Worm (Caenorhabditis elegans) whole organism, L4 larva: Measurements from ENCODE around the gene F36H9.1.

ENCODE experiments used
- fkh-10 ChIP-seq: fragments of 150-350 bp; optimal IDR thresholded peaks from 2 replicates; lab custom pipeline; 2014; ENCODE audit warnings: missing biosample characterization, missing genetic modification reagents, missing genetic modification characterization
- fos-1 ChIP-seq: fragments of 150-350 bp; optimal IDR thresholded peaks from 2 replicates; lab custom pipeline; 2014; ENCODE audit warnings: missing biosample characterization, missing genetic modification characterization
- nhr-42 ChIP-seq: fragments of 200-800 bp; sonication (Bioruptor generic); IDR thresholded peaks from 2 replicates; pipeline ENCODE4 v1.3.6; 2022; ENCODE audit warnings: missing genetic modification characterization, missing compliant biosample characterization
- tag-97 ChIP-seq: fragments of 200-800 bp; sonication (Bioruptor generic); IDR thresholded peaks from 2 replicates; pipeline ENCODE4 v1.3.6; 2022; ENCODE audit warnings: missing genetic modification characterization, missing compliant biosample characterization
- unc-130 ChIP-seq: sonication (generic microtip); optimal IDR thresholded peaks from 2 replicates; lab custom pipeline; 2016; ENCODE audit warnings: missing genetic modification reagents, missing genetic modification characterization, missing compliant biosample characterization

DNA sequence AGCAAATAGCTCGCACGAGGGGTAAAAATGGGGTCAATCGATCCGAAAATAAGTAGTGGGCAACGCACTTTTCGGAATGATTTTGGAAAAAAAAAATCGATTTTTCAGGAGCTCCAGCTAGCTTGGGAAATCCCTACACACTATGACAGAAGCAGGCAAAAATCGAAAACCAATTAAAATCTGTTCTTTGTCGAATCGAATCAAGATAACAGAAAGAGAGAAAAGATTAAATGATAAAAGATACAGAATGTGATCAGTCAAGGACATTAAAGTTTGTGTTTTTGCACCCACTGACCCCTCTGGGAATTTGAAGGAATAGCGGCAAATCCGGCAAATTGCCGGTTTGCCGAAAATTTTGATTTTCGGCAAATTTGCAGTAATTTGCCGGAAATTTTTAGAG lies 26.9 kb upstream of the F36H9.1 start:
- TF ChIP-seq fos-1 (tag; lab: Kevin White, UChicago) (no peak), unc-130 (GFP tag; lab: Kevin White, UChicago) (no peak), tag-97 (GFP tag; lab: Robert Waterston, UW) (no peak), nhr-42 (GFP tag; lab: Robert Waterston, UW) (no peak), fkh-10 (GFP tag; lab: Kevin White, UChicago) (no peak)
